Fruit fly (Drosophila melanogaster) whole organism, wandering third instar larva: ENCODE results near the gene Pten.

Source experiments
- CG9705 ChIP-seq: fragments of 200-800 bp; sonication (Bioruptor generic); optimal IDR thresholded peaks from 2 replicates; lab custom pipeline; 2018; ENCODE audit warnings: missing biosample characterization, mild to moderate bottlenecking, missing genetic modification characterization
- Dfd ChIP-seq: fragments of >200 bp; optimal IDR thresholded peaks from 2 replicates; lab custom pipeline; 2017; ENCODE audit warnings: missing biosample characterization, missing genetic modification characterization
- Hr78 ChIP-seq: fragments of >200 bp; optimal IDR thresholded peaks from 2 replicates; lab custom pipeline; 2017; ENCODE audit warnings: missing biosample characterization, missing genetic modification characterization
- OdsH ChIP-seq: fragments of 200-800 bp; sonication (Bioruptor generic); optimal IDR thresholded peaks from 2 replicates; lab custom pipeline; 2016; ENCODE audit warnings: missing biosample characterization, mild to moderate bottlenecking, missing genetic modification characterization
- Rel ChIP-seq, 2 experiments: fragments of 200-800 bp; sonication (Bioruptor generic) in 1 of 2; optimal IDR thresholded peaks; 2 replicates in 1 of 2; 3 replicates in 1 of 2; lab custom pipeline; 2016 to 2019; ENCODE audit warnings: mild to moderate bottlenecking in 2 of 2, missing biosample characterization in 2 of 2, missing genetic modification characterization in 2 of 2, moderate library complexity in 1 of 2
- Sp1 ChIP-seq: fragments of 200-800 bp; sonication (Bioruptor generic); optimal IDR thresholded peaks from 3 replicates; lab custom pipeline; 2019; ENCODE audit warnings: missing biosample characterization, mild to moderate bottlenecking, missing genetic modification characterization, moderate library complexity
- brk ChIP-seq: fragments of 200-800 bp; sonication (Bioruptor generic); optimal IDR thresholded peaks from 2 replicates; lab custom pipeline; 2016; ENCODE audit warnings: missing biosample characterization, mild to moderate bottlenecking, missing genetic modification characterization
- jim ChIP-seq: fragments of 175-275, 200-325 bp; sonication (Bioruptor generic); optimal IDR thresholded peaks from 2 replicates; lab custom pipeline; 2016; ENCODE audit warnings: missing biosample characterization, mild to moderate bottlenecking, missing genetic modification characterization
- pan ChIP-seq: fragments of >200 bp; optimal IDR thresholded peaks from 2 replicates; lab custom pipeline; 2017
- psq ChIP-seq: fragments of 200-800 bp; sonication (Bioruptor generic); optimal IDR thresholded peaks from 3 replicates; lab custom pipeline; 2017; ENCODE audit warnings: missing biosample characterization, mild to moderate bottlenecking, missing genetic modification characterization, moderate library complexity
- usp ChIP-seq: fragments of >200 bp; optimal IDR thresholded peaks from 2 replicates; lab custom pipeline; 2017; ENCODE audit warnings: missing biosample characterization, missing genetic modification characterization
- woc ChIP-seq: sonication (Bioruptor generic); optimal IDR thresholded peaks from 2 replicates; lab custom pipeline; 2016; ENCODE audit warnings: missing biosample characterization, mild to moderate bottlenecking, missing genetic modification characterization

dm6 chr2L:10251592-10251991 is 9.3 kb downstream of the Pten start, which contains the start of gene Ror:
- TF ChIP-seq OdsH (GFP tag; lab: Kevin White, UChicago) (no peak), usp (GFP tag; lab: Kevin White, UChicago) (no peak), Dfd (no peak), jim (GFP tag; lab: Kevin White, UChicago) (no peak), CG9705 (no peak), Sp1 (no peak), woc (GFP tag; lab: Kevin White, UChicago) (no peak), brk (GFP tag; lab: Kevin White, UChicago) (no peak), Rel (GFP tag; optimal IDR thresholded peaks at IDR 0.05; lab: Kevin White, UChicago) (no peak), Rel (tag; optimal IDR thresholded peaks at IDR 0.05; lab: Kevin White, UChicago) (no peak), Hr78 (GFP tag; lab: Kevin White, UChicago) (no peak), pan (lab: Kevin White, UChicago) (no peak), psq (GFP tag; lab: Kevin White, UChicago) (no peak)
